Fruit fly (Drosophila melanogaster) whole organism, embryonic: Measurements from ENCODE around the gene CG7304.
A peak's percentile ranks its signal among the peaks of the same experiment; 100 is the strongest.

Experiments
- Antp ChIP-seq: fragments of 200-800 bp; sonication (Bioruptor generic); optimal IDR thresholded peaks from 3 replicates; lab custom pipeline; 2016; ENCODE audit warnings: missing biosample characterization, missing genetic modification characterization
- B-H1 ChIP-seq: fragments of 200-800 bp; sonication (Bioruptor generic); IDR thresholded peaks from 3 replicates; pipeline ENCODE4 v1.3.6; 2022; ENCODE audit warnings: missing biosample characterization, missing genetic modification characterization
- Blimp-1 ChIP-seq: fragments of 200-800 bp; sonication (Bioruptor generic); optimal IDR thresholded peaks from 3 replicates; lab custom pipeline; 2018; ENCODE audit warnings: missing biosample characterization, missing genetic modification characterization, mild to moderate bottlenecking, moderate library complexity, missing genetic modification reagents
- C15 ChIP-seq: fragments of 200-800 bp; sonication (Bioruptor generic); IDR thresholded peaks from 3 replicates; pipeline ENCODE4 v1.3.6; 2022; ENCODE audit warnings: missing biosample characterization, missing genetic modification characterization
- CG10321 ChIP-seq: fragments of 200-800 bp; sonication (Bioruptor generic); IDR thresholded peaks from 2 replicates; pipeline ENCODE4 v1.3.6; 2022; ENCODE audit warnings: missing biosample characterization, missing genetic modification characterization
- CG11560 ChIP-seq: fragments of 200-800 bp; sonication (Bioruptor generic); IDR thresholded peaks from 3 replicates; pipeline ENCODE4 v1.3.6; 2022; ENCODE audit warnings: missing biosample characterization, missing genetic modification characterization
- CG11696 ChIP-seq: fragments of 200-800 bp; sonication (Bioruptor generic); IDR thresholded peaks from 2 replicates; pipeline ENCODE4 v1.3.6; 2022; ENCODE audit warnings: missing biosample characterization, missing genetic modification characterization
- CG12659 ChIP-seq: fragments of 200-800 bp; sonication (Bioruptor generic); optimal IDR thresholded peaks from 3 replicates; lab custom pipeline; 2017; ENCODE audit warnings: mild to moderate bottlenecking, missing biosample characterization, missing genetic modification reagents, missing genetic modification characterization
- CG17361 ChIP-seq: fragments of 200-800 bp; sonication (Bioruptor generic); IDR thresholded peaks from 3 replicates; pipeline ENCODE4 v1.3.6; 2022; ENCODE audit warnings: missing biosample characterization, missing genetic modification characterization
- CG17568 ChIP-seq: fragments of 200-800 bp; sonication (Bioruptor generic); optimal IDR thresholded peaks from 2 replicates; lab custom pipeline; 2018; ENCODE audit warnings: missing biosample characterization, mild to moderate bottlenecking, missing genetic modification characterization, moderate library complexity
- CG18599 ChIP-seq: fragments of 200-800 bp; sonication (Bioruptor generic); optimal IDR thresholded peaks from 3 replicates; lab custom pipeline; 2017; ENCODE audit warnings: missing biosample characterization, missing genetic modification characterization, mild to moderate bottlenecking, moderate library complexity, missing genetic modification reagents
- CG4328 ChIP-seq: fragments of 200-800 bp; sonication (Bioruptor generic); optimal IDR thresholded peaks from 3 replicates; lab custom pipeline; 2017; ENCODE audit warnings: missing biosample characterization, missing genetic modification reagents, missing genetic modification characterization
- CG5245 ChIP-seq: fragments of 200-800 bp; sonication (Bioruptor generic); optimal IDR thresholded peaks from 3 replicates; lab custom pipeline; 2016; ENCODE audit warnings: missing biosample characterization, missing genetic modification characterization
- CG6683 ChIP-seq: fragments of 200-800 bp; sonication (Bioruptor generic); optimal IDR thresholded peaks from 2 replicates; lab custom pipeline; 2017; ENCODE audit warnings: missing biosample characterization, mild to moderate bottlenecking, missing genetic modification characterization, missing genetic modification reagents
- CG6813 ChIP-seq: fragments of 200-800 bp; sonication (Bioruptor generic); optimal IDR thresholded peaks from 2 replicates; lab custom pipeline; 2017; ENCODE audit warnings: missing biosample characterization, missing genetic modification characterization, mild to moderate bottlenecking, moderate library complexity, missing genetic modification reagents
- CG8388 ChIP-seq: fragments of 200-800 bp; sonication (Bioruptor generic); optimal IDR thresholded peaks from 2 replicates; lab custom pipeline; 2019; ENCODE audit warnings: missing biosample characterization, mild to moderate bottlenecking, missing genetic modification characterization, moderate library complexity
- CG9727 ChIP-seq: fragments of 200-800 bp; sonication (Bioruptor generic); optimal IDR thresholded peaks from 3 replicates; lab custom pipeline; 2017; ENCODE audit warnings: missing biosample characterization, mild to moderate bottlenecking, missing genetic modification characterization
- CG9797 ChIP-seq: fragments of 200-800 bp; sonication (Bioruptor generic); optimal IDR thresholded peaks from 3 replicates; lab custom pipeline; 2018; ENCODE audit warnings: missing biosample characterization, mild to moderate bottlenecking, missing genetic modification characterization
- CG9876 ChIP-seq: fragments of 200-800 bp; sonication (Bioruptor generic); optimal IDR thresholded peaks from 2 replicates; lab custom pipeline; 2016; ENCODE audit warnings: missing biosample characterization, missing genetic modification characterization
- Dll ChIP-seq: fragments of 200-800 bp; sonication (Bioruptor generic); IDR thresholded peaks from 4 replicates; pipeline ENCODE4 v1.3.6; 2022; ENCODE audit warnings: missing biosample characterization, missing genetic modification characterization; ENCODE audit not compliant: partially characterized antibody
- E2f2 ChIP-seq: fragments of 200-800 bp; sonication (Bioruptor generic); IDR thresholded peaks from 2 replicates; pipeline ENCODE4 v1.3.6; 2022; ENCODE audit warnings: missing biosample characterization, missing genetic modification characterization
- HLH3B ChIP-seq: fragments of 200-800 bp; sonication (Bioruptor generic); IDR thresholded peaks from 2 replicates; pipeline ENCODE4 v1.3.6; 2022; ENCODE audit warnings: missing biosample characterization, missing genetic modification characterization
- Hr78 ChIP-seq, 2 experiments: fragments of 200-800 bp in 1 of 2; fragments of >200 bp in 1 of 2; sonication (Bioruptor generic) in 1 of 2; optimal IDR thresholded peaks; 2 replicates each; lab custom pipeline; 2017 to 2019; ENCODE audit warnings: missing biosample characterization in 2 of 2, missing genetic modification characterization in 2 of 2, mild to moderate bottlenecking in 1 of 2, moderate library complexity in 1 of 2
- Meics ChIP-seq: fragments of 200-800 bp; sonication (Bioruptor generic); optimal IDR thresholded peaks from 2 replicates; lab custom pipeline; 2017; ENCODE audit warnings: missing biosample characterization, mild to moderate bottlenecking, missing genetic modification characterization
- Spps ChIP-seq: fragments of 200-800 bp; sonication (Bioruptor generic); optimal IDR thresholded peaks from 2 replicates; lab custom pipeline; 2018; ENCODE audit warnings: missing biosample characterization, mild to moderate bottlenecking, missing genetic modification characterization
- Xrp1 ChIP-seq: fragments of 200-800 bp; sonication (Bioruptor generic); IDR thresholded peaks from 2 replicates; pipeline ENCODE4 v1.3.6; 2022; ENCODE audit warnings: missing biosample characterization, missing genetic modification characterization
- ato ChIP-seq: fragments of 200-800 bp; sonication (Bioruptor generic); IDR thresholded peaks from 2 replicates; pipeline ENCODE4 v1.3.6; 2022; ENCODE audit warnings: missing biosample characterization, missing genetic modification characterization; ENCODE audit not compliant: partially characterized antibody
- crol ChIP-seq: fragments of 200-800 bp; sonication (Bioruptor generic); IDR thresholded peaks from 2 replicates; pipeline ENCODE4 v1.3.6; 2022; ENCODE audit warnings: missing biosample characterization, missing genetic modification characterization
- dati ChIP-seq: fragments of 200-800 bp; sonication (Bioruptor generic); IDR thresholded peaks from 2 replicates; pipeline ENCODE4 v1.3.6; 2022; ENCODE audit warnings: missing biosample characterization, missing genetic modification characterization
- dimm ChIP-seq: fragments of 200-800 bp; sonication (Bioruptor generic); IDR thresholded peaks from 2 replicates; pipeline ENCODE4 v1.3.6; 2022; ENCODE audit warnings: missing biosample characterization, missing genetic modification characterization
- dm ChIP-seq: fragments of 200-800 bp; sonication (Bioruptor generic); optimal IDR thresholded peaks from 3 replicates; lab custom pipeline; 2016; ENCODE audit warnings: missing biosample characterization, missing genetic modification characterization
- esg ChIP-seq: fragments of 200-800 bp; sonication (Bioruptor generic); conservative IDR thresholded peaks from 2 replicates; pipeline ENCODE4 v1.3.6; 2022; ENCODE audit warnings: missing biosample characterization, missing genetic modification characterization
- fd102C ChIP-seq: fragments of 200-800 bp; sonication (Bioruptor generic); optimal IDR thresholded peaks from 2 replicates; lab custom pipeline; 2018; ENCODE audit warnings: missing biosample characterization, mild to moderate bottlenecking, missing genetic modification characterization, moderate library complexity
- ftz-f1 ChIP-seq: fragments of 200-800 bp; sonication (Bioruptor generic); optimal IDR thresholded peaks from 2 replicates; lab custom pipeline; 2016; ENCODE audit warnings: missing biosample characterization, missing genetic modification characterization
- gem ChIP-seq: fragments of 200-800 bp; sonication (Bioruptor generic); optimal IDR thresholded peaks from 2 replicates; lab custom pipeline; 2019; ENCODE audit warnings: missing biosample characterization, mild to moderate bottlenecking, missing genetic modification characterization, moderate library complexity
- grau ChIP-seq: fragments of 200-800 bp; optimal IDR thresholded peaks from 3 replicates; lab custom pipeline; 2019; ENCODE audit warnings: missing biosample characterization, mild to moderate bottlenecking, missing genetic modification characterization, moderate library complexity
- h ChIP-seq: fragments of >200 bp; optimal IDR thresholded peaks from 2 replicates; lab custom pipeline; 2017
- her ChIP-seq: fragments of 200-800 bp; sonication (Bioruptor generic); optimal IDR thresholded peaks from 2 replicates; lab custom pipeline; 2016; ENCODE audit warnings: missing biosample characterization, missing genetic modification characterization
- ind ChIP-seq: fragments of 200-800 bp; sonication (Bioruptor generic); optimal IDR thresholded peaks from 3 replicates; lab custom pipeline; 2016; ENCODE audit warnings: missing biosample characterization, missing genetic modification characterization
- kni ChIP-seq: fragments of 200-800 bp; sonication (Bioruptor generic); optimal IDR thresholded peaks from 3 replicates; lab custom pipeline; 2017; ENCODE audit warnings: mild to moderate bottlenecking, missing biosample characterization, missing genetic modification reagents, missing genetic modification characterization
- lab ChIP-seq: fragments of 200-800 bp; sonication (Bioruptor generic); optimal IDR thresholded peaks from 3 replicates; lab custom pipeline; 2017; ENCODE audit warnings: missing biosample characterization, missing genetic modification characterization, mild to moderate bottlenecking, moderate library complexity, missing genetic modification reagents
- lbe ChIP-seq: fragments of 200-800 bp; sonication (Bioruptor generic); optimal IDR thresholded peaks from 2 replicates; lab custom pipeline; 2016; ENCODE audit warnings: missing biosample characterization, mild to moderate bottlenecking, missing genetic modification characterization
- p53 ChIP-seq: fragments of 200-800 bp; sonication (Bioruptor generic); optimal IDR thresholded peaks from 2 replicates; lab custom pipeline; 2016; ENCODE audit warnings: missing biosample characterization, missing genetic modification characterization
- shn ChIP-seq: fragments of 200-800 bp; sonication (Bioruptor generic); optimal IDR thresholded peaks from 3 replicates; lab custom pipeline; 2016; ENCODE audit warnings: missing biosample characterization, missing genetic modification characterization
- sna ChIP-seq: fragments of 200-800 bp; sonication (Bioruptor generic); IDR thresholded peaks from 2 replicates; pipeline ENCODE4 v1.3.6; 2022; ENCODE audit warnings: missing biosample characterization, missing genetic modification characterization; ENCODE audit not compliant: partially characterized antibody
- sob ChIP-seq: fragments of 200-800 bp; sonication (Bioruptor generic); IDR thresholded peaks from 2 replicates; pipeline ENCODE4 v1.3.6; 2022; ENCODE audit warnings: missing biosample characterization, missing genetic modification characterization
- trem ChIP-seq: fragments of 200-800 bp; optimal IDR thresholded peaks from 3 replicates; lab custom pipeline; 2019; ENCODE audit warnings: missing biosample characterization, mild to moderate bottlenecking, missing genetic modification characterization, moderate library complexity
- twi ChIP-seq: fragments of 200-800 bp; optimal IDR thresholded peaks from 2 replicates; lab custom pipeline; 2019; ENCODE audit warnings: missing biosample characterization, mild to moderate bottlenecking, missing genetic modification characterization, moderate library complexity
- vvl ChIP-seq: fragments of 200-800 bp; sonication (Bioruptor generic); IDR thresholded peaks from 2 replicates; pipeline ENCODE4 v1.3.6; 2022; ENCODE audit warnings: missing biosample characterization, missing genetic modification characterization
- wor ChIP-seq: fragments of 200-800 bp; sonication (Bioruptor generic); IDR thresholded peaks from 2 replicates; pipeline ENCODE4 v1.3.6; 2022; ENCODE audit warnings: missing biosample characterization, missing genetic modification characterization

CG7304 gene

DNA sequence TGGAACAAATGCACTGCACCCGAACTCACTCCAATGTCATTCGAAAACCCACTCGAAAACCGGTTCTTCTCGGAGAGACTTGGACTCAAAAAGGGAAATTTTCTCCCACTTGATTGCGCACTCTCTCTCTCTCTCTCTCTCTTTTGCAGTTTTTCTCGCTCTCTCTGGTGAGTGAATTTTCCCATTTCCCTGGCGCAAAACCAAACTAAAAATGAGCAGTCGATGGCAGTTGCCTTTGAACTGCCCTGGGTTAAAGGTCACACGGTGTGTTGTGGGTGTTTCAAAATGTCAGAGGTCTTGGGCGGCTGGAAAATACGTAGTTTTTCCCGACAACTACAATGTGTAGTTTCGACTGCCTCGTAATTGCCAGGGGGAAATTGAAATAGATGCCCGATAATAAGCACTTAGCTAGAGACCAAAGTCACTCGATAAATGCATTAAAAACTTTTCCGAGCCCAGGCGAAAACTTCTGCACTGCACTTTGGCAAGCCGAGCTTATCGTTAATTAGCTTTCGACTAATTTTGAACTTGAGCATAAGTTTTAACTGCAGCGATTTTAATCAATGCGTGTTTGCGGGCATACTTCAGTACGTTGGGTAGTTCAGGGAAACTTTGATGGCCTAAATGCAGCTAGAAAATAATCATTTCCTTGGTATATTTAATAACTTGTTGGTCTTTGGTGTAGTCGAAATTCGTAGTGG, 49.9 kb downstream of the CG7304 start (continued):
- TF ChIP-seq her (GFP tag; lab: Kevin White, UChicago), result peak; percentile 23
- peak; percentile 18; the same call in 1 of the 2 replicates for TF ChIP-seq Xrp1 (GFP tag; lab: Robert Waterston, UW)
- no peak for TF ChIP-seq Blimp-1 (GFP tag; lab: Kevin White, UChicago)
- no peak for TF ChIP-seq wor (GFP tag; lab: Robert Waterston, UW)
- TF ChIP-seq CG5245 (GFP tag; lab: Kevin White, UChicago), result no peak
- no peak for TF ChIP-seq CG12659 (GFP tag; lab: Kevin White, UChicago)
- no peak for TF ChIP-seq p53 (GFP tag; lab: Kevin White, UChicago)
- TF ChIP-seq fd102C (GFP tag; lab: Kevin White, UChicago), result peak; percentile 12
- TF ChIP-seq Antp (GFP tag; lab: Kevin White, UChicago), result no peak
- no peak for TF ChIP-seq CG10321
- peak; percentile 61; the same call in 1 of the 2 replicates for TF ChIP-seq vvl
- TF ChIP-seq gem (tag; lab: Kevin White, UChicago), result no peak
- no peak for TF ChIP-seq Meics (GFP tag; lab: Kevin White, UChicago)
- TF ChIP-seq CG9797 (GFP tag; lab: Kevin White, UChicago), result no peak
- TF ChIP-seq CG9727 (GFP tag; lab: Kevin White, UChicago), result no peak
- TF ChIP-seq B-H1, result no peak; the same call in 2 of the 3 replicates
- no peak for TF ChIP-seq dimm (GFP tag; lab: Robert Waterston, UW)
- TF ChIP-seq esg (GFP tag; lab: Robert Waterston, UW), result no peak
- no peak for TF ChIP-seq C15 (GFP tag; lab: Robert Waterston, UW)
- peak; percentile 22; the same call in 1 of the 2 replicates for TF ChIP-seq HLH3B (GFP tag; lab: Robert Waterston, UW)
- no peak for TF ChIP-seq h (lab: Kevin White, UChicago)
- TF ChIP-seq Spps, result no peak
- no peak for TF ChIP-seq dati (GFP tag; lab: Robert Waterston, UW)
- TF ChIP-seq CG9876 (GFP tag; lab: Kevin White, UChicago), result no peak
- TF ChIP-seq CG11696 (GFP tag; lab: Robert Waterston, UW), result no peak
- 0 out of 2 replicates have a peak, but pooled peaks have one; percentile 15 for TF ChIP-seq E2f2
- TF ChIP-seq CG17361 (GFP tag; lab: Robert Waterston, UW), result no peak
- no peak for TF ChIP-seq crol
- TF ChIP-seq twi, result peak; percentile 8
- TF ChIP-seq lab (GFP tag; lab: Kevin White, UChicago), result peak; percentile 6
- no peak for TF ChIP-seq ftz-f1 (GFP tag; lab: Kevin White, UChicago)
- TF ChIP-seq lbe (GFP tag; lab: Kevin White, UChicago), result no peak
- peak; percentile 0 for TF ChIP-seq grau (tag; lab: Kevin White, UChicago)
- TF ChIP-seq CG17568, result no peak
- peak; percentile 60; the same call in 1 of the 2 replicates for TF ChIP-seq sna (GFP tag; lab: Robert Waterston, UW)
- no peak for TF ChIP-seq CG4328 (GFP tag; lab: Kevin White, UChicago)
- no peak for TF ChIP-seq ind (GFP tag; lab: Kevin White, UChicago)
- TF ChIP-seq trem, result peak; percentile 36
- TF ChIP-seq Dll (GFP tag; lab: Robert Waterston, UW), result no peak
- no peak for TF ChIP-seq CG8388 (GFP tag; lab: Kevin White, UChicago)
- no peak for TF ChIP-seq CG6683 (GFP tag; lab: Kevin White, UChicago)
- TF ChIP-seq shn (GFP tag; lab: Kevin White, UChicago), result no peak
- peak; percentile 24; the same call in 1 of the 2 replicates for TF ChIP-seq ato (GFP tag; lab: Robert Waterston, UW)
- peak in 1 of 2 experiments; percentile 100 for TF ChIP-seq Hr78 (GFP tag; optimal IDR thresholded peaks at IDR 0.05; lab: Kevin White, UChicago)
- TF ChIP-seq CG11560 (tag; lab: Robert Waterston, UW), result no peak
- no peak for TF ChIP-seq CG18599 (GFP tag; lab: Kevin White, UChicago)
- TF ChIP-seq dm, result no peak
- peak; percentile 41 for TF ChIP-seq kni (GFP tag; lab: Kevin White, UChicago)
- no peak for TF ChIP-seq CG6813 (GFP tag; lab: Kevin White, UChicago)
- TF ChIP-seq sob (GFP tag; lab: Robert Waterston, UW), result no peak
